Worm (Caenorhabditis elegans) whole organism, late embryonic: ENCODE results near the gene C55B6.4.
A peak's percentile ranks its signal among the peaks of the same experiment; 100 is the strongest.

Experiments
- C08G9.2 ChIP-seq: sonication (generic microtip); optimal IDR thresholded peaks from 2 replicates; lab custom pipeline; 2016; ENCODE audit warnings: mild to moderate bottlenecking, missing genetic modification characterization, moderate library complexity, missing compliant biosample characterization
- K02D7.2 ChIP-seq: sonication (generic microtip); optimal IDR thresholded peaks from 2 replicates; lab custom pipeline; 2017; ENCODE audit warnings: mild to moderate bottlenecking, missing genetic modification characterization, missing compliant biosample characterization
- T23F11.4 ChIP-seq: fragments of 200-800 bp; sonication (Bioruptor generic); optimal IDR thresholded peaks from 2 replicates; lab custom pipeline; 2018; ENCODE audit warnings: mild to moderate bottlenecking, missing genetic modification characterization, missing compliant biosample characterization
- ahr-1 ChIP-seq: sonication (generic microtip); optimal IDR thresholded peaks from 2 replicates; lab custom pipeline; 2016; ENCODE audit warnings: missing genetic modification characterization, missing compliant biosample characterization
- ceh-14 ChIP-seq: sonication (generic microtip); optimal IDR thresholded peaks from 2 replicates; lab custom pipeline; 2016; ENCODE audit warnings: missing genotype, missing genetic modification characterization, missing compliant biosample characterization
- ceh-18 ChIP-seq: sonication (generic microtip); optimal IDR thresholded peaks from 2 replicates; lab custom pipeline; 2016; ENCODE audit warnings: missing genetic modification characterization, missing compliant biosample characterization
- ceh-19 ChIP-seq: fragments of 200-800 bp; sonication (Bioruptor generic); optimal IDR thresholded peaks from 2 replicates; lab custom pipeline; 2018; ENCODE audit warnings: mild to moderate bottlenecking, missing genetic modification characterization, missing compliant biosample characterization
- ceh-2 ChIP-seq: sonication (generic microtip); optimal IDR thresholded peaks from 2 replicates; lab custom pipeline; 2016; ENCODE audit warnings: missing genotype, missing genetic modification characterization, missing compliant biosample characterization
- ceh-31 ChIP-seq: sonication (generic microtip); optimal IDR thresholded peaks from 2 replicates; lab custom pipeline; 2016; ENCODE audit warnings: missing genetic modification characterization, missing compliant biosample characterization
- ceh-34 ChIP-seq: sonication (generic microtip); optimal IDR thresholded peaks from 2 replicates; lab custom pipeline; 2016; ENCODE audit warnings: mild to moderate bottlenecking, missing genetic modification characterization, missing compliant biosample characterization
- ceh-48 ChIP-seq: sonication (generic microtip); optimal IDR thresholded peaks from 2 replicates; lab custom pipeline; 2016; ENCODE audit warnings: missing genetic modification characterization, inconsistent platforms, missing compliant biosample characterization
- ceh-6 ChIP-seq: fragments of 200-800 bp; sonication (Bioruptor generic); optimal IDR thresholded peaks from 2 replicates; lab custom pipeline; 2018; ENCODE audit warnings: mild to moderate bottlenecking, missing genetic modification characterization, missing compliant biosample characterization
- dmd-4 ChIP-seq: sonication (generic microtip); optimal IDR thresholded peaks from 2 replicates; lab custom pipeline; 2016; ENCODE audit warnings: borderline replicate concordance, missing genetic modification characterization, missing compliant biosample characterization
- dve-1 ChIP-seq: sonication (generic microtip); optimal IDR thresholded peaks from 2 replicates; lab custom pipeline; 2017; ENCODE audit warnings: antibody characterized with exemption, mild to moderate bottlenecking, missing genetic modification characterization, missing compliant biosample characterization
- elt-4 ChIP-seq: sonication (generic microtip); optimal IDR thresholded peaks from 2 replicates; lab custom pipeline; 2016; ENCODE audit warnings: missing genetic modification characterization, missing compliant biosample characterization
- ets-4 ChIP-seq: sonication (generic microtip); optimal IDR thresholded peaks from 2 replicates; lab custom pipeline; 2016; ENCODE audit warnings: missing genetic modification characterization, missing compliant biosample characterization
- fax-1 ChIP-seq: sonication (generic microtip); optimal IDR thresholded peaks from 2 replicates; lab custom pipeline; 2016; ENCODE audit warnings: missing genotype, missing genetic modification characterization, missing compliant biosample characterization
- fkh-10 ChIP-seq: fragments of 150-350 bp; optimal IDR thresholded peaks from 2 replicates; lab custom pipeline; 2014; ENCODE audit warnings: missing biosample characterization, missing genetic modification reagents, missing genetic modification characterization
- gmeb-2 ChIP-seq: sonication (generic microtip); optimal IDR thresholded peaks from 2 replicates; lab custom pipeline; 2016; ENCODE audit warnings: missing genetic modification characterization, inconsistent platforms, missing compliant biosample characterization
- hlh-13 ChIP-seq: fragments of 200-800 bp; sonication (Bioruptor generic); optimal IDR thresholded peaks from 2 replicates; lab custom pipeline; 2018; ENCODE audit warnings: mild to moderate bottlenecking, missing genetic modification characterization, missing compliant biosample characterization
- hlh-15 ChIP-seq: sonication (generic microtip); optimal IDR thresholded peaks from 2 replicates; lab custom pipeline; 2016; ENCODE audit warnings: missing genetic modification characterization, missing compliant biosample characterization
- hlh-30 ChIP-seq: sonication (generic microtip); optimal IDR thresholded peaks from 2 replicates; lab custom pipeline; 2017; ENCODE audit warnings: antibody characterized with exemption, missing genetic modification characterization, missing compliant biosample characterization; ENCODE audit not compliant: insufficient read depth
- hlh-6 ChIP-seq: sonication (generic microtip); optimal IDR thresholded peaks from 2 replicates; lab custom pipeline; 2016; ENCODE audit warnings: missing genotype, missing genetic modification characterization, missing compliant biosample characterization
- hlh-8 ChIP-seq: sonication (generic microtip); optimal IDR thresholded peaks from 2 replicates; lab custom pipeline; 2016; ENCODE audit warnings: missing genotype, missing genetic modification characterization, missing compliant biosample characterization
- nhr-232 ChIP-seq: sonication (generic microtip); optimal IDR thresholded peaks from 2 replicates; lab custom pipeline; 2016; ENCODE audit warnings: missing genetic modification characterization, missing compliant biosample characterization
- npax-4 ChIP-seq: sonication (generic microtip); optimal IDR thresholded peaks from 2 replicates; lab custom pipeline; 2016; ENCODE audit warnings: missing genetic modification characterization, missing compliant biosample characterization
- pha-2 ChIP-seq: sonication (generic microtip); optimal IDR thresholded peaks from 2 replicates; lab custom pipeline; 2017; ENCODE audit warnings: mild to moderate bottlenecking, missing genetic modification characterization, missing compliant biosample characterization
- pha-4 ChIP-seq: fragments of 150-350 bp; optimal IDR thresholded peaks from 2 replicates; lab custom pipeline; 2018; ENCODE audit warnings: missing biosample characterization, missing genetic modification reagents, missing genetic modification characterization
- pros-1 ChIP-seq: fragments of 150-350 bp; optimal IDR thresholded peaks from 2 replicates; lab custom pipeline; 2014; ENCODE audit warnings: missing biosample characterization, missing genetic modification reagents, missing genetic modification characterization
- rnt-1 ChIP-seq: sonication (generic microtip); optimal IDR thresholded peaks from 2 replicates; lab custom pipeline; 2016; ENCODE audit warnings: missing genetic modification characterization, missing compliant biosample characterization
- sdc-2 ChIP-seq: sonication (generic microtip); optimal IDR thresholded peaks from 2 replicates; lab custom pipeline; 2016; ENCODE audit warnings: missing genotype, missing genetic modification characterization, missing compliant biosample characterization
- sox-4 ChIP-seq: sonication (generic microtip); optimal IDR thresholded peaks from 2 replicates; lab custom pipeline; 2017; ENCODE audit warnings: mild to moderate bottlenecking, missing genetic modification characterization, inconsistent platforms, missing compliant biosample characterization
- tbx-2 ChIP-seq: sonication (generic microtip); optimal IDR thresholded peaks from 2 replicates; lab custom pipeline; 2016; ENCODE audit warnings: missing genetic modification characterization, missing compliant biosample characterization
- tbx-7 ChIP-seq: sonication (generic microtip); optimal IDR thresholded peaks from 2 replicates; lab custom pipeline; 2016; ENCODE audit warnings: missing genotype, missing genetic modification characterization, missing compliant biosample characterization
- unc-55 ChIP-seq: sonication (generic microtip); optimal IDR thresholded peaks from 2 replicates; lab custom pipeline; 2017; ENCODE audit warnings: missing biosample characterization, missing genetic modification reagents, missing genetic modification characterization
- unc-86 ChIP-seq: sonication (generic microtip); optimal IDR thresholded peaks from 2 replicates; lab custom pipeline; 2016; ENCODE audit warnings: missing genetic modification characterization, missing compliant biosample characterization
- zip-5 ChIP-seq: sonication (generic microtip); optimal IDR thresholded peaks from 2 replicates; lab custom pipeline; 2016; ENCODE audit warnings: missing genetic modification characterization, missing compliant biosample characterization
- ztf-16 ChIP-seq: sonication (generic microtip); optimal IDR thresholded peaks from 2 replicates; lab custom pipeline; 2017; ENCODE audit warnings: missing genetic modification characterization, missing compliant biosample characterization

Gene C55B6.4

DNA sequence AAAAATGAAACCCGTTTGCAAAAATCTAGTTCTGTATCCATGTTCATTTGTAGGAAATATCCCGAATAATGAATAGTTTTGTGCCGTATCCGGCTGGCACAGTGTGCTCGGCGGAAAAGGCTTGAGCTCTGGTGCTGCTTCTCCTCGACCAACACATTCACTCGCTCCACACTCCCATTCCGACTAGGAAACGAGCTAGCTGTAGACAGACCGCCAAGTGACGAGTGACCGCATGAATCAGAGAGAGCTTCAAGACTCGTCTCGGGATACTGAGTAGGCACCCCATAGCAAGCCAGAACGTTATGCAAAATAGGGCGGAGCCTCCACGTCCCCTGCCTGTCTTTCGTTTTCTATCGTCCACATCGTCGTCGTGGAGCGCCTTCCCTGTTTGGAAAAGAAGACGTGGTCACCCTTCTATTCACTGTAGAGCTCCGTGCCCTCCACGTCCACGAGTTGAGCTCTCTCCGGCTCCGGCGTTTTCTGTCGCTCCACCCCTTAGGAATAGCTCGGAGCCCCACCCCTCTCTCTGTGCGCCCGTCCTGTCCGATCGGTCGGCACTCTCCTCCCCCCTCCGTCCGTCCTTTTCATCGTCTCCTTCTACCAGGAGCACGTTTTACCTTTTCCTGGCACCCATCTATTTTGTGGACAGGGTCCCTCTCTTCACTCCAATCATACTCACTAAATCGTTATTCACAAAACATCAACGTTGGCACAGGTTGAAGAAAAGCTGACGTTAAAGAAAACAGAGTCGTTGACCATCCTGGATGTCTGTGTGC lies 30.4 kb upstream of the C55B6.4 start, which contains the start of gene syd-9 (continued):
- TF ChIP-seq zip-5 = no peak

DNA sequence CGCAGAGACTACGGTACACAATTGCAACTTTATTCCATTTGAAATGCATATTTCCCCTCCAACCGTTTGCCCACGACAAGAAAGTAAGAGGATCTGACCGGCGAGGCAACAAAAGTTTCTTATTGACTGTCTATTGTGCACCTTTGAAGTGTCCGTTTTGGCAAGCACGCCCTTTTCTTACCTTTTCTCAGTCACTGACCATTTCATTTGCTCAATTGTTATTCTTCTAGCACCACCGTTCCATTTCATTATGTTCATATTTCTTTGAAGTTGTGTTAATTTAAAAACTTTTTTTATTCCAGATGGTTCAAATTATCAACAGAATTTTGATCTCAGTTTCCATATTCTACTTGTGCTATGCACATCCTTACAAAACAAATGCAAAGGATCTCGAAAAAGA lies 23.9 kb upstream of the C55B6.4 start, which contains the start of gene spp-22:
spp-22 (plus strand) TSS at position 301 of the 400 bp plus-strand sequence.
- TF ChIP-seq tbx-7 (tag; lab: Kevin White, UChicago) (no peak), K02D7.2 (tag; lab: Kevin White, UChicago) (no peak), rnt-1 (no peak)

DNA sequence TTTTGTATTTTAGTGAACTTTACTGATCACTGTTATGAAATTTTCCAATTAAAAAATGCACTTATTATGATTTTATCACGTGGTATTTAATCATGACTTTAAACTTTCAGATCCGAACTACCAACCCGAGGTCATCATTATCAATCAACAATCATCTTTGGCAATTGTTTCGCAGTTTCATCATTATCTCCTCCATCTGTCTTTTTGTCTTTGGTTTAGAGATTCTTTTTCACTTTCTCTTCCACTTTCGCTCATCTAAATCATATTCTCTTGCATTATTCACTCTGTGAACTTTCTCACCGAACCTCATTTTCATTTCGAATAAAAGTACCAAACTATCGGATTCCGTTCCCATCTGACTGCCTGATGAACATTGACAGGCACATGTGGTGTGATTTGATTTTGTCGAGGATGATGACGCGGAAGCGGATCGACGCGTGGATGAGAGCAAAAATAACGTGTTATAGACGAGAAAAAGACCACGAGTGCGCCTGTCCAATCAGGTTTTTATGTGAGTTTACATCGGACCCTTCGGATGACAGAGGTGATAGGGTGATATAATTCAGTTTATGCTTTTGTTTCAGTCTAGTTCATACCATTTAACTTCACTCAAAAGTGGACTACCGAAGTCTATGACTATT lies 23.1 kb upstream of the C55B6.4 start:
- TF ChIP-seq unc-55 (peak; percentile 46), ceh-14 (tag; lab: Kevin White, UChicago) (no peak)
- TF ChIP-seq, all 69 proteins: peak for 1

DNA sequence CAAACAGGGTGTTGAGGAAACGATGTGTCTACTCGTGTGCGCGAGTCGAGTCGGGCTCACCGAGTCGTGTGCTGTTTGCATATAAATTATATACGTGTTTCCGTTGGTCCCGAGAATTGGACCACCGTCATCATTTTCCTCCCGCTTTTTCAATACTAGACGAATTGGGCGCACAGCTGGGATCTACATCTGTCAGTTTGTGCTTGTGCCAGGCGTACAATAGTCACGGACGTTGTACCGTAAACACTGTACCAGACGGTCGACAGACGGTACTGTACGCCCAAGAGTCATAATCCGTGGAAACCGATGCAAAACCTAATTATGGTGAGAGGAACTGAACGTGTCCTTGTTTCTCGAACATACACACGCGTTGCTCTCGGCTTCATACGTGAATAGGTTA lies 21.6 kb upstream of the C55B6.4 start:
- TF ChIP-seq ceh-34 (tag; lab: Kevin White, UChicago) (no peak), ceh-31 (tag; lab: Kevin White, UChicago) (peak; percentile 22)

ce11 chrX:7206419-7206818 lies 18.9 kb upstream of the C55B6.4 start, which contains the start of gene ZK867.2:
Gene ZK867.2 (plus strand): TSS chrX:7206719.
- TF ChIP-seq ceh-34 (tag; lab: Kevin White, UChicago) (no peak), ets-4 (tag; lab: Kevin White, UChicago) (no peak), ceh-19 (GFP tag; lab: Kevin White, UChicago) (no peak), ceh-2 (no peak), pha-4 (no peak), dmd-4 (no peak), elt-4 (no peak)

DNA sequence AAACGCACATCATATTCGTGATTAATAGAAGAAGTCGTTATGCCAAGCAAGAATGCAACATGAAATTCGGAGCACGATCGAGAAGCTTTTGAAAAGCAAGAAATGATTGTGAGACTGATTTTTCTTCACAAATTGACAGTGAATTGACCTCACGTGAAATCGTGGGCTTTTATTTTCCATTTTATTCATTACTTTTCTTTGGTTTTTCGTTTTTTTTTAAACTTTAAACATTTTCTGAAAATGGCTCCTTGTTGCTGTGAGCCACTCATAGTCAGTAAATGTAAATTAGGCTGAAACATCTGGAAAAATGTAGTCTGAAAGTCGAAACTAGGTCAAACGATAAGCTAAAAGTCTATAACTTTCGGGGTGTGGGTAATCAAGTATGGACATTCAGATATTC lies 17.7 kb upstream of the C55B6.4 start, which contains the start of gene C55B6.5:
C55B6.5 (minus strand) TSS at position 101 of the 400 bp plus-strand sequence.
- TF ChIP-seq ceh-14 (tag; lab: Kevin White, UChicago) (no peak), npax-4 (tag; lab: Kevin White, UChicago) (no peak), pha-2 (tag; lab: Kevin White, UChicago) (no peak), ceh-18 (tag; lab: Kevin White, UChicago) (no peak), hlh-8 (tag; lab: Kevin White, UChicago) (no peak), tbx-2 (tag; lab: Kevin White, UChicago) (no peak), hlh-6 (tag; lab: Kevin White, UChicago) (no peak), ahr-1 (no peak), zip-5 (no peak), nhr-232 (tag; lab: Kevin White, UChicago) (no peak), T23F11.4 (no peak), pros-1 (tag; lab: Kevin White, UChicago) (no peak), C08G9.2 (tag; lab: Kevin White, UChicago) (no peak), ceh-34 (tag; lab: Kevin White, UChicago) (no peak), ceh-6 (no peak), sox-4 (tag; lab: Kevin White, UChicago) (no peak), unc-55 (no peak), hlh-13 (GFP tag; lab: Kevin White, UChicago) (no peak), dmd-4 (no peak), sdc-2 (no peak)

- TF ChIP-seq hlh-30 (tag; lab: Kevin White, UChicago) = no peak
- no peak for TF ChIP-seq gmeb-2 (tag; lab: Kevin White, UChicago)
- TF ChIP-seq dve-1 (tag; lab: Kevin White, UChicago) = no peak
- TF ChIP-seq ceh-34 (tag; lab: Kevin White, UChicago) = no peak
- TF ChIP-seq fkh-10 = no peak
- no peak for TF ChIP-seq ahr-1
- TF ChIP-seq fax-1 (tag; lab: Kevin White, UChicago) = no peak
- no peak for TF ChIP-seq unc-86 (tag; lab: Kevin White, UChicago)
- no peak for TF ChIP-seq npax-4 (tag; lab: Kevin White, UChicago)
- no peak for TF ChIP-seq ceh-48
- TF ChIP-seq ceh-19 (GFP tag; lab: Kevin White, UChicago) = no peak
- TF ChIP-seq ztf-16 (tag; lab: Kevin White, UChicago) = no peak
- TF ChIP-seq hlh-15 (tag; lab: Kevin White, UChicago) = no peak
- TF ChIP-seq, all 69 proteins: peak for 0
These were observed 16.7 kb upstream of the C55B6.4 start for ce11 chrX:7204175-7204574.
